Fruit fly (Drosophila melanogaster) whole organism: ENCODE data around the gene CG12362.

Source experiments
- CG8478 ChIP-seq: fragments of >200 bp; optimal IDR thresholded peaks from 2 replicates; lab custom pipeline; 2018; ENCODE audit warnings: inconsistent platforms
- usp ChIP-seq: fragments of >200 bp; optimal IDR thresholded peaks from 2 replicates; lab custom pipeline; 2017; ENCODE audit warnings: missing biosample characterization, missing genetic modification characterization, mixed read lengths

DNA sequence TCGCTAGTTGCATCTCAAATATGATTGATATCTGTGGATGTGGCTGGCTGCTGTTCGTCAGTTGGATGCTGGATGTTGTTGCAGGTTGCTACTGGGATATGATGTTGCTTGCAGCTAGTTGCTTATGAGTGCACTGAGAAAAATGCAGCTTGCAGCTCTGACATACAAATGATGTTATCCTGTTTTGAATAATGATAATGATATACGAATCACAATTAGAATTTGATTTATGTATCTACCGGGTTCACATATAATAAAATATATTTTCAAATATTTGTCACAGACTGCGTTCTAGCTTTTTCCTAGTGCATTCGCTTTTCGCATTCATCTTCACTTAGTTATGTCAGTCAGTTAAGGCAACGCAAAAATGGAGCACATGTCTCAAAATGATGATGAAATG lies 16.1 kb upstream of the CG12362 start:
- TF ChIP-seq usp (GFP tag; lab: Kevin White, UChicago) (no peak), CG8478 (lab: Kevin White, UChicago) (no peak)
